Fruit fly (Drosophila melanogaster): Measurements from ENCODE around the gene CG15395.

Gene CG15395

DNA sequence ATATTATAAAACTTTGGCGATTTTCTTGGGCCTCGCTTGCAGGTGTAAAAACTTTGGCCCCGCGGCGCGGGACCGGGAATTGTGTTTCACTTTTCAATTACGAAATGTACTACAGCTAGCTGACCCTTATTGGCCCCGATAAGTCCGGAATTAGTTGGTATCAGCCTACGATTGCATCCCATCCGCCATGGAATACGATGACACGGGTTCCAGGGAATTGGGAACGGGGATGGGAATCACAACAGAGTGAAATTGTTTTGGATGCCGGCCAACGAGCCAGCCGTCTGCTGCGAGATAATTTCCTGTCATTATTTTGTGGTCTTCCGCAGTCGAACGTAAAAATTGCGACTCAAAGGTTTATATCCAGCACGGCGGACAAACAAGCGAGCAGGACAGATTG is 19.0 kb downstream of the CG15395 start:
- TF ChIP-seq CG32121 (GFP tag; IDR thresholded peaks at IDR 0.05), result no peak
- TF ChIP-seq Pif1B (GFP tag; optimal IDR thresholded peaks at IDR 0.05), result no peak
- TF ChIP-seq rn (GFP tag; IDR thresholded peaks at IDR 0.05), result no peak
- TF ChIP-seq CG8301 (tag; optimal IDR thresholded peaks at IDR 0.05), result no peak
- no peak for TF ChIP-seq Pif1A (GFP tag; optimal IDR thresholded peaks at IDR 0.05)
- TF ChIP-seq CG4496 (GFP tag; IDR thresholded peaks at IDR 0.05), result no peak
- TF ChIP-seq CG9948 (tag; optimal IDR thresholded peaks at IDR 0.05), result no peak
- TF ChIP-seq CG34367 (tag; optimal IDR thresholded peaks at IDR 0.05), result no peak
- no peak for TF ChIP-seq CG8159 (tag; optimal IDR thresholded peaks at IDR 0.05)
- no peak for TF ChIP-seq CG13204 (GFP tag; optimal IDR thresholded peaks at IDR 0.05)
- TF ChIP-seq CG15710 (tag; optimal IDR thresholded peaks at IDR 0.05), result no peak
- no peak for TF ChIP-seq CG12605 (GFP tag; IDR thresholded peaks at IDR 0.05)
- no peak for TF ChIP-seq Ets98B (GFP tag; IDR thresholded peaks at IDR 0.05)

DNA sequence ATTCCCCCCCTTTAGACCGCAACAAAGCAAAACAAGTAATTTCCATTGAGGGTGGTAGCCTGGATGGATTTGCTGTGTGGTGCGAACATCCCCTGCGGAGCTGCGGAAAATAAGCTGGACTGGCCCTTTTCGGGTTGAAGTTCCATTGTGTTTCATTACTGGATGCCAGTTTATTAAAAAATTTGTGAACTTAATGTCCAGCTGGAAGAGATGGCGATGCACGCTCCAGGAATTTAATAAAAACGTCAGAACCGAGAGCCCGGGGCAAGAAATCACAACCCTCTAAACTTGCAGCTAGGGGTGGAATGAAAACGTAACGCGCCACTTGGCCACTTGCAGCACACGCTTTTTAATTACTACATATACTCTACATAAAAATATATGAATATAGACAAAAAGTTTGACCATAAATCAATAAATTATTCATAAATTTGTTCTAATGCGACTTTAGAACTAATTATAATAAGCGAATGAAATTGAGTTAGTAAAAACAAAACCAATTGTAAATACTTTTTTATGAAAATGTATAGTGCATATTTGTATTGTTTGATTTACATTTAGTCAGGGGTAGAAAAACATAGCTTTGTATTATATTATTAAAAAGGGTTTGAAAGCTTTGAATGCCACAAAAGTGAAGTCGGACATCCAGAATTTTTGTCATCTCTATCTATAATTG is 26.7 kb downstream of the CG15395 start:
- TF ChIP-seq CG8301 (tag; optimal IDR thresholded peaks at IDR 0.05) (no peak), CG10348 (GFP tag; IDR thresholded peaks at IDR 0.05) (no peak), rn (GFP tag; IDR thresholded peaks at IDR 0.05) (no peak), Snoo (tag; optimal IDR thresholded peaks at IDR 0.05) (no peak), CG15710 (tag; optimal IDR thresholded peaks at IDR 0.05) (no peak), CG17806 (tag; optimal IDR thresholded peaks at IDR 0.05) (no peak), Pif1B (GFP tag; optimal IDR thresholded peaks at IDR 0.05) (no peak), CG13204 (GFP tag; optimal IDR thresholded peaks at IDR 0.05) (no peak), CG4496 (GFP tag; IDR thresholded peaks at IDR 0.05) (no peak), CG34367 (tag; optimal IDR thresholded peaks at IDR 0.05) (no peak), CG14655 (GFP tag; optimal IDR thresholded peaks at IDR 0.05) (no peak), CG32121 (GFP tag; IDR thresholded peaks at IDR 0.05) (no peak), CG12605 (GFP tag; IDR thresholded peaks at IDR 0.05) (no peak), Pif1A (GFP tag; optimal IDR thresholded peaks at IDR 0.05) (no peak), gl (tag; optimal IDR thresholded peaks at IDR 0.05) (no peak), D1 (tag; optimal IDR thresholded peaks at IDR 0.05) (no peak), EcR (GFP tag; optimal IDR thresholded peaks at IDR 0.05) (no peak), CG8159 (tag; optimal IDR thresholded peaks at IDR 0.05) (no peak)

DNA sequence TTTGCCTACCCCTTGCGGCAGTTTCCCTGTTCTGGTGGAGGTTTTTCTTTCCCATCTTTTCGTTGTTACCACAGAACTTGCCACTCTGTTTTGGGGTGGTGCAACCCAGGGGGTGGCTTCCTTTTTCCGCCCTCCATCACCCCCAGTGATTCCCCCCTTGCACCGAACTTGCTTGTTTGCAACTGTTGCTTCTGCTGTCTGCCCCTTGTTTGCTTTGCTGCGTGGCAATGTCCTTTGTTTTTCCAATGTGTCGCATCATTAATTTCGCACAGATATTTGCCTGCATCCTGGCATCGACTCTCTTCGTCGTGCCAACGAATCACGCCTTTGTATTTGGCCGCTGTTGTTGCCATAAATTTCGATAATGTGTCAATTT is 27.2 kb downstream of the CG15395 start:
- TF ChIP-seq CG32121 (GFP tag; IDR thresholded peaks at IDR 0.05), result no peak
- TF ChIP-seq Snoo (tag; optimal IDR thresholded peaks at IDR 0.05), result no peak
- no peak for TF ChIP-seq CG34367 (tag; optimal IDR thresholded peaks at IDR 0.05)
- TF ChIP-seq CG8301 (tag; optimal IDR thresholded peaks at IDR 0.05), result no peak
- no peak for TF ChIP-seq CG8159 (tag; optimal IDR thresholded peaks at IDR 0.05)
- TF ChIP-seq CG4496 (GFP tag; IDR thresholded peaks at IDR 0.05), result no peak
- no peak for TF ChIP-seq Pif1A (GFP tag; optimal IDR thresholded peaks at IDR 0.05)
- no peak for TF ChIP-seq rn (GFP tag; IDR thresholded peaks at IDR 0.05)
- TF ChIP-seq CG9948 (tag; optimal IDR thresholded peaks at IDR 0.05), result no peak
- TF ChIP-seq CG14655 (GFP tag; optimal IDR thresholded peaks at IDR 0.05), result no peak
- TF ChIP-seq fd96Ca (GFP tag; IDR thresholded peaks at IDR 0.05), result no peak

DNA sequence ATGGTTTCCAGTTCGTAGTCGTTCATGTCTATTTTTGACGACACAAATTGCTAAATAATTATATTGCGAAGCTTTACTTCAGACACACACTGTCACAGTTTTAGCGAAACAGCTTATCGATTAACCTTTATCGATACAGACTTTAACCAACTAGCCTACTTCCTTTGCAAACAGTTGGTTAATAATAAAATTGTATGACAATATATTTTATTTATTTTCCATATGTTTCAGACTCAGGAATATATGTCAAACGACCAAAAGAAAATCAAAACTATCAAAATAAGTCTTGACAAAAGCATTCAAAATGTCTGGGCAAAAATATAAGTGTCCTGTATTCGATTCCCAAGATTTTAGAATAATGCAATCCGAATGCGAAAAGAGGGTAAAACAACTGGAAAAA is 37.8 kb downstream of the CG15395 start, which contains the start of the genes CG9962 and CG43851:
Gene CG9962 (minus strand): TSS at position 101 of the 400 bp plus-strand sequence.
Gene CG43851 (plus strand): TSS at position 267 of the 400 bp plus-strand sequence.
- TF ChIP-seq gl (tag; optimal IDR thresholded peaks at IDR 0.05), result no peak
- TF ChIP-seq CG32121 (GFP tag; IDR thresholded peaks at IDR 0.05), result no peak
- no peak for TF ChIP-seq CG8301 (tag; optimal IDR thresholded peaks at IDR 0.05)
- TF ChIP-seq CG17806 (tag; optimal IDR thresholded peaks at IDR 0.05), result no peak

DNA sequence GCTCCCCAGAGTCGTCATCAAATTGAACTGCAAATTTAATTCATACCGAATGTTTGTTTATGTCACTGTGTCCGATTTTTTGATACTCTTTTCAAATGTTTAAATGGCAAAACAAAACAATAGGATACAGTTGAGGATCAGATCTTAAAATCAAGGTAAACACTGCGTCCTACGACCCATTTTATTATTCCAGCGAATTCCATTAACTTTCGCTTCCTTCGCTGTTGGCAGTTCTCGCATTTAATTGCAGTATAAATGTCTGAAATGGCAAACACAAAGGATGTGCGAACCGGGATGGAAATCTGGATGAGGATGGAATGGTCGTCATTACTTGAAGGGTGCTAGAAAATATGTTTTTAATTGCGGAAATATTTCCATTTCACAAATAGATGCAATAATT is 42.5 kb downstream of the CG15395 start, which contains the start of gene CG33125:
Gene CG33125 (minus strand): TSS at position 101 of the 400 bp plus-strand sequence.
- TF ChIP-seq fd96Ca (GFP tag; IDR thresholded peaks at IDR 0.05) (no peak), CG8159 (tag; optimal IDR thresholded peaks at IDR 0.05) (no peak), Pif1B (GFP tag; optimal IDR thresholded peaks at IDR 0.05) (no peak), CG15710 (tag; optimal IDR thresholded peaks at IDR 0.05) (no peak), D1 (tag; optimal IDR thresholded peaks at IDR 0.05) (no peak), CG10348 (GFP tag; IDR thresholded peaks at IDR 0.05) (no peak), CG8301 (tag; optimal IDR thresholded peaks at IDR 0.05) (no peak), CG32121 (GFP tag; IDR thresholded peaks at IDR 0.05) (no peak), EcR (GFP tag; optimal IDR thresholded peaks at IDR 0.05) (no peak)

DNA sequence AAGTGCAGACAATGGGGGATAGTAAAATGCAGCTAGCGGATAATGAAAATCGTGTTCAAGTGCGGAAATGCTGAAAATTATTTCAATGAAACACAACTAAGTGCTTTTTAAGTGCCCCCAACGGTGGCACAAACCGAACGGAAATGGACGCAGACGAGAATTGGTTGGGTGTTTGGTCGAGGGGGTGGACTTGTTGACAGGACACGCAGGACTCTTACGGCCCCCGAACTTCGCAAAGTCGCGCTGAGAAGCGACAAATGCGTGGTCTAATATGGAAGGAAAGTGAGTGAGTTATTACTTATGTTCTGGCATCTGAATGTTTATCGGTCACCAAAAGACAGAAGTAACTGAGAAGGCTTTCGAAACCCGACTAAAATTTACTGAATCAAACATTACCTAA is 43.0 kb downstream of the CG15395 start, which contains the start of gene Prosbeta4R1:
Gene Prosbeta4R1 (plus strand): TSS at position 301 of the 400 bp plus-strand sequence.
- TF ChIP-seq D1 (tag; optimal IDR thresholded peaks at IDR 0.05), result no peak
- no peak for TF ChIP-seq Pif1A (GFP tag; optimal IDR thresholded peaks at IDR 0.05)
- TF ChIP-seq CG32121 (GFP tag; IDR thresholded peaks at IDR 0.05), result no peak
- no peak for TF ChIP-seq CG13204 (GFP tag; optimal IDR thresholded peaks at IDR 0.05)
- TF ChIP-seq Pif1B (GFP tag; optimal IDR thresholded peaks at IDR 0.05), result no peak
- TF ChIP-seq CG8159 (tag; optimal IDR thresholded peaks at IDR 0.05), result no peak
- TF ChIP-seq CG4496 (GFP tag; IDR thresholded peaks at IDR 0.05), result no peak
- TF ChIP-seq CG17806 (tag; optimal IDR thresholded peaks at IDR 0.05), result no peak
- TF ChIP-seq rn (GFP tag; IDR thresholded peaks at IDR 0.05), result no peak

DNA sequence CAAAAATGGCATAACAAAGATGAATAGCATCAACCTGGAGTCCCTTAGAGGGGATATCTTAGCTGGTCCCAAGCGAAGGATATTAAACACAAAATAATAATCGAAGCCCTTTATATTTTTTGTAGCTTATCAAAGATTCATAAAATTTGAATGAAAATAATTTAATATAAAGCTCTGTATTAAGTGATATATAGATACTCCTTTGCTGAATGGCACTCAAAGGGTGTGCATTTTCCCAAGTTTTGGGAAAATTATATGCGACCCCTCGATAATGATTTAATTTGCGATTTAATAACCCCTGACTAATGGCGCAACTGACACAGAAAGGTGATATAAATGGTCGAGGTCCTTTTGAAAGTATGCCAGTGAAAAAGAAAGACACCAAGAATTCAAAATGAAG is 44.0 kb downstream of the CG15395 start, which contains the start of gene Or23a:
Gene Or23a (plus strand): TSS at position 301 of the 400 bp plus-strand sequence.
- TF ChIP-seq Pif1A (GFP tag; optimal IDR thresholded peaks at IDR 0.05) (no peak), CG4496 (GFP tag; IDR thresholded peaks at IDR 0.05) (no peak), CG10348 (GFP tag; IDR thresholded peaks at IDR 0.05) (no peak)

Data from whole organism, pupa.